Worm (Caenorhabditis elegans) whole organism, early embryonic: Measurements from ENCODE around the gene K06A1.2.

ENCODE experiments used
- F13C5.2 ChIP-seq: sonication (generic microtip); optimal IDR thresholded peaks from 2 replicates; lab custom pipeline; 2017; ENCODE audit warnings: mild to moderate bottlenecking, missing genetic modification characterization, inconsistent platforms, missing compliant biosample characterization
- ceh-36 ChIP-seq: sonication (generic microtip); optimal IDR thresholded peaks from 2 replicates; lab custom pipeline; 2016; ENCODE audit warnings: missing genetic modification characterization, inconsistent platforms, missing compliant biosample characterization
- ets-7 ChIP-seq: sonication (generic microtip); optimal IDR thresholded peaks from 2 replicates; lab custom pipeline; 2016; ENCODE audit warnings: missing genotype, missing genetic modification characterization, missing compliant biosample characterization
- hmbx-1 ChIP-seq: sonication (generic microtip); optimal IDR thresholded peaks from 2 replicates; lab custom pipeline; 2016; ENCODE audit warnings: mild to moderate bottlenecking, missing genetic modification characterization, missing compliant biosample characterization
- scrt-1 ChIP-seq: fragments of 200-800 bp; sonication (Bioruptor generic); IDR thresholded peaks from 2 replicates; pipeline ENCODE4 v1.3.6; 2022; ENCODE audit warnings: missing genetic modification characterization, missing compliant biosample characterization

ce11 chrII:6413788-6414187, 30.0 kb upstream of the K06A1.2 start:
- TF ChIP-seq F13C5.2 (tag; lab: Kevin White, UChicago) (no peak), scrt-1 (no peak), ceh-36 (tag; lab: Kevin White, UChicago) (no peak), hmbx-1 (tag; lab: Kevin White, UChicago) (no peak), ets-7 (tag; lab: Kevin White, UChicago) (no peak)
